Fruit fly (Drosophila melanogaster): Measurements from ENCODE around the gene Caf1-180.

Gene Caf1-180

dm6 chrX:8558762-8559172 is 47.3 kb downstream of the Caf1-180 start, which contains the start of gene IntS4 (continued):
- TF ChIP-seq ci (GFP tag; IDR thresholded peaks at IDR 0.05) (no peak), CG10267 (tag; optimal IDR thresholded peaks at IDR 0.05) (peak; percentile 68), CG11456 (GFP tag; IDR thresholded peaks at IDR 0.05) (peak; percentile 75; the same call in 2 of the 3 replicates), Hmx (GFP tag; optimal IDR thresholded peaks at IDR 0.05) (no peak), HLH4C (GFP tag; IDR thresholded peaks at IDR 0.05; ENCODE audit: partially characterized antibody) (peak; percentile 92), mirr (GFP tag; optimal IDR thresholded peaks at IDR 0.05) (no peak), Ada2b (GFP tag; IDR thresholded peaks at IDR 0.05) (peak; percentile 58), Neu2 (GFP tag; optimal IDR thresholded peaks at IDR 0.05; ENCODE audit: borderline replicate concordance) (no peak), row (GFP tag; IDR thresholded peaks at IDR 0.05) (peak; percentile 96), CG31388 (GFP tag; optimal IDR thresholded peaks at IDR 0.05) (no peak), kni (GFP tag; optimal IDR thresholded peaks at IDR 0.05) (peak; percentile 4), Mrtf (GFP tag; IDR thresholded peaks at IDR 0.05) (no peak), lbe (GFP tag; optimal IDR thresholded peaks at IDR 0.05) (peak; percentile 75), gt (GFP tag; IDR thresholded peaks at IDR 0.05) (no peak), rib (GFP tag; IDR thresholded peaks at IDR 0.05) (0 out of 2 replicates have a peak, but pooled peaks have one; percentile 35), fd64A (GFP tag; optimal IDR thresholded peaks at IDR 0.05) (no peak), vnd (GFP tag; IDR thresholded peaks at IDR 0.05; ENCODE audit: partially characterized antibody) (peak; percentile 94), CG30431 (GFP tag; optimal IDR thresholded peaks at IDR 0.05) (no peak), CG10654 (GFP tag; optimal IDR thresholded peaks at IDR 0.05) (peak; percentile 56), CG1233 (GFP tag; optimal IDR thresholded peaks at IDR 0.05) (no peak), Six4 (GFP tag; optimal IDR thresholded peaks at IDR 0.05) (peak; percentile 20), Rfx (GFP tag; IDR thresholded peaks at IDR 0.05) (peak; percentile 83), B-H1 (GFP tag; IDR thresholded peaks at IDR 0.05) (no peak), CG10979 (tag; optimal IDR thresholded peaks at IDR 0.05) (peak; percentile 53), bbx (GFP tag; IDR thresholded peaks at IDR 0.05; ENCODE audit: partially characterized antibody) (peak; percentile 86), Hr51 (GFP tag; optimal IDR thresholded peaks at IDR 0.05) (peak in 1 of 2 experiments; percentile 57), CG4424 (GFP tag; optimal IDR thresholded peaks at IDR 0.05) (peak; percentile 67), tx (GFP tag; optimal IDR thresholded peaks at IDR 0.05) (no peak), Fer3 (tag; optimal IDR thresholded peaks at IDR 0.05) (peak; percentile 55), Ravus (GFP tag; IDR thresholded peaks at IDR 0.05) (no peak), ab (GFP tag; optimal IDR thresholded peaks at IDR 0.05) (no peak), CG18599 (GFP tag; optimal IDR thresholded peaks at IDR 0.05) (no peak), ATbp (GFP tag; optimal IDR thresholded peaks at IDR 0.05) (no peak), CG9609 (GFP tag; optimal IDR thresholded peaks at IDR 0.05) (peak; percentile 2), dan (GFP tag; IDR thresholded peaks at IDR 0.05) (no peak), chif (GFP tag; optimal IDR thresholded peaks at IDR 0.05) (peak in 1 of 2 experiments; percentile 9), tio (GFP tag; optimal IDR thresholded peaks at IDR 0.05) (no peak), bab2 (GFP tag; optimal IDR thresholded peaks at IDR 0.05) (peak; percentile 6), CG6654 (GFP tag; optimal IDR thresholded peaks at IDR 0.05) (no peak), CG11560 (tag; IDR thresholded peaks at IDR 0.05) (no peak), CG1647 (GFP tag; optimal IDR thresholded peaks at IDR 0.05) (peak; percentile 3), Myb (GFP tag; optimal IDR thresholded peaks at IDR 0.05) (peak; percentile 0), en (GFP tag; optimal IDR thresholded peaks at IDR 0.05) (no peak), CG17385 (GFP tag; optimal IDR thresholded peaks at IDR 0.05) (peak; percentile 33), sqz (GFP tag; optimal IDR thresholded peaks at IDR 0.05) (no peak), Sox102F (GFP tag; optimal IDR thresholded peaks at IDR 0.05) (no peak), CrebB (tag; optimal IDR thresholded peaks at IDR 0.05) (peak; percentile 20), ERR (GFP tag; optimal IDR thresholded peaks at IDR 0.05) (no peak), CG9817 (tag; optimal IDR thresholded peaks at IDR 0.05) (no peak), ftz-f1 (GFP tag; optimal IDR thresholded peaks at IDR 0.05) (peak; percentile 56), CG4328 (GFP tag; optimal IDR thresholded peaks at IDR 0.05) (peak; percentile 52)
